Worm (Caenorhabditis elegans) whole organism, midembryonic: ENCODE data around the gene C15H11.11.

Experiments
- T22C8.4 ChIP-seq: fragments of 200-800 bp; sonication (Bioruptor generic); IDR thresholded peaks from 2 replicates; pipeline ENCODE4 v1.3.6; 2022; ENCODE audit warnings: missing genetic modification characterization, missing compliant biosample characterization
- flt-1 ChIP-seq: fragments of 200-800 bp; sonication (Bioruptor generic); IDR thresholded peaks from 2 replicates; pipeline ENCODE4 v1.3.6; 2022; ENCODE audit warnings: missing genetic modification characterization, missing compliant biosample characterization
- klf-2 ChIP-seq: fragments of 200-800 bp; sonication (Bioruptor generic); conservative IDR thresholded peaks from 2 replicates; pipeline ENCODE4 v1.3.6; 2022; ENCODE audit warnings: missing genetic modification reagents, missing genetic modification characterization, missing compliant biosample characterization
- med-1 ChIP-seq: sonication (generic microtip); optimal IDR thresholded peaks from 2 replicates; lab custom pipeline; 2017; ENCODE audit warnings: missing genetic modification characterization, mild to moderate bottlenecking, missing compliant biosample characterization, antibody characterized with exemption, missing genetic modification reagents; ENCODE audit not compliant: insufficient read depth
- tab-1 ChIP-seq: fragments of 200-800 bp; sonication (Bioruptor generic); IDR thresholded peaks from 2 replicates; pipeline ENCODE4 v1.3.6; 2022; ENCODE audit warnings: missing genetic modification characterization, missing compliant biosample characterization
- ztf-23 ChIP-seq: fragments of 200-800 bp; sonication (Bioruptor generic); IDR thresholded peaks from 2 replicates; pipeline ENCODE4 v1.3.6; 2022; ENCODE audit warnings: missing genetic modification reagents, missing genetic modification characterization, missing compliant biosample characterization
- ztf-29 ChIP-seq: fragments of 200-800 bp; sonication (Bioruptor generic); IDR thresholded peaks from 2 replicates; pipeline ENCODE4 v1.3.6; 2022; ENCODE audit warnings: missing genetic modification reagents, missing genetic modification characterization, missing compliant biosample characterization

DNA sequence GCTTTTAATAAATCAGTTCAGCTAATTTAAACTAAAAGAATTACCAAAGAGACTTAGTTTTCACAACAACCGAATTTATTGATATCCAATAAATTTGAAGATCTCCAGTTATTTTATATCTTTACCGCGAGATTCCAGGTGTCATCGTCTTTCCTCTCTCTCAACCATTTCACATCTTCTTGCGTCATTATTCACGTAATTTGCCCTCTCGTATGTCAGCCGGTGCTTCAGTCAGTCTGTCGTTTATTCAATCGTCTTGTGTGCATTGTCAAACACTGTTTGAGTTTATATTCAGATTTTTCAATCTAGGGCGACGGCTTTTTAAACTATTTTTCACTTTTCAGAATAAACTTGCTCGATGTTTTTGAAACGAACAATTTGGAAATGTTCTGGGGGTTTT is 22.1 kb downstream of the C15H11.11 start:
- TF ChIP-seq med-1 (GFP tag; lab: Kevin White, UChicago) (no peak), klf-2 (GFP tag; lab: Robert Waterston, UW) (no peak), ztf-29 (GFP tag; lab: Robert Waterston, UW) (no peak), T22C8.4 (GFP tag; lab: Robert Waterston, UW) (no peak), ztf-23 (GFP tag; lab: Robert Waterston, UW) (no peak), tab-1 (no peak), flt-1 (GFP tag; lab: Robert Waterston, UW) (no peak)
